Fruit fly (Drosophila melanogaster): ENCODE results near the gene CheA75a.

The CheA75a gene

DNA sequence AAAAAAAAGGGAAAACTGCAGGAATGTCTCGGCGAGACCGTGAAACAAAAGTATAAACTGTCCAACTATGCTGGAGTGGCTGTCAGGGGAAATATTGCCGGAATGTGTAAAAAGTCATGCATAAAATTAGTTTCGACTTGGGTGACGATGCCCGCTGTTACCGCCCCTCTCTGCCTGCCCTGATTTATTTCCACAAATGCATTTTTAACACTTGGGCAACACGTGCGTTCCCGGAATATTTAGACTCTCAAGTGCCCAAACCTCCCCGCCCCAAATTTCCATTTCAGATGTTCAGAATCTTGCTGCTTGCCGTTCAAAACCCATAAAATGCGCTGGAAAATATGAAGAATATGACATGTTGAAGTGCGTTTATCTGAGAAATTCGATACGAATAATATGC lies 35.0 kb upstream of the CheA75a start:
- TF ChIP-seq Pif1B (GFP tag; optimal IDR thresholded peaks at IDR 0.05) (no peak), Pif1A (GFP tag; optimal IDR thresholded peaks at IDR 0.05) (no peak), CG4496 (GFP tag; IDR thresholded peaks at IDR 0.05) (no peak), EcR (GFP tag; optimal IDR thresholded peaks at IDR 0.05) (no peak), D1 (tag; optimal IDR thresholded peaks at IDR 0.05) (no peak), CG17806 (tag; optimal IDR thresholded peaks at IDR 0.05) (no peak), gl (tag; optimal IDR thresholded peaks at IDR 0.05) (no peak), CG14655 (GFP tag; optimal IDR thresholded peaks at IDR 0.05) (no peak), CG8159 (tag; optimal IDR thresholded peaks at IDR 0.05) (no peak), CG12605 (GFP tag; IDR thresholded peaks at IDR 0.05) (no peak), CG13204 (GFP tag; optimal IDR thresholded peaks at IDR 0.05) (no peak), rn (GFP tag; IDR thresholded peaks at IDR 0.05) (no peak), CG15710 (tag; optimal IDR thresholded peaks at IDR 0.05) (no peak), CG10348 (GFP tag; IDR thresholded peaks at IDR 0.05) (no peak), CG34367 (tag; optimal IDR thresholded peaks at IDR 0.05) (no peak), fd96Ca (GFP tag; IDR thresholded peaks at IDR 0.05) (no peak), CG8301 (tag; optimal IDR thresholded peaks at IDR 0.05) (no peak), Snoo (tag; optimal IDR thresholded peaks at IDR 0.05) (no peak)

DNA sequence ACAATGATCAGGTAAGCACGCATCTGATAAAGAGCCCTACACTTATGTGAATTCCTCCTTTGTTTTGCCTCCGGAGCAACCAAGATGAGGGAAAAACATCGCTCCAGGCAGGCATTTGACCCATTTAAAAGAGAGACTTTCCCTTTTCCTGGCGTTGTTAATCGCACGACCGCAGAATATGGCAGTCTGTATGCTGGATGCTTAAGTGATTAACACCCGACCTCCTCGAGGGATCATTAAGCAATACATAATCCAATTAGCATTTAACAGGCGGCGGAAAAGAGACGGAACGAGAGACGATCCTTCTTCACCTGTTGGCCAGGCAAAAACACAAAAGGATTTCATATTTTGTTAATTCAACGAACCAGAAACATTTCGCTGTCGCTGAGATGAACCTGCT lies 33.4 kb upstream of the CheA75a start:
- TF ChIP-seq CG15710 (tag; optimal IDR thresholded peaks at IDR 0.05) (no peak), CG4496 (GFP tag; IDR thresholded peaks at IDR 0.05) (no peak), Pif1A (GFP tag; optimal IDR thresholded peaks at IDR 0.05) (no peak), CG12605 (GFP tag; IDR thresholded peaks at IDR 0.05) (no peak), D1 (tag; optimal IDR thresholded peaks at IDR 0.05) (no peak), gl (tag; optimal IDR thresholded peaks at IDR 0.05) (no peak), CG13204 (GFP tag; optimal IDR thresholded peaks at IDR 0.05) (no peak), CG10348 (GFP tag; IDR thresholded peaks at IDR 0.05) (no peak), Ets98B (GFP tag; IDR thresholded peaks at IDR 0.05) (no peak), Pif1B (GFP tag; optimal IDR thresholded peaks at IDR 0.05) (no peak), rn (GFP tag; IDR thresholded peaks at IDR 0.05) (no peak), CG32121 (GFP tag; IDR thresholded peaks at IDR 0.05) (no peak), CG8159 (tag; optimal IDR thresholded peaks at IDR 0.05) (no peak), EcR (GFP tag; optimal IDR thresholded peaks at IDR 0.05) (no peak), CG8301 (tag; optimal IDR thresholded peaks at IDR 0.05) (no peak), Snoo (tag; optimal IDR thresholded peaks at IDR 0.05) (no peak), CG9948 (tag; optimal IDR thresholded peaks at IDR 0.05) (no peak)

DNA sequence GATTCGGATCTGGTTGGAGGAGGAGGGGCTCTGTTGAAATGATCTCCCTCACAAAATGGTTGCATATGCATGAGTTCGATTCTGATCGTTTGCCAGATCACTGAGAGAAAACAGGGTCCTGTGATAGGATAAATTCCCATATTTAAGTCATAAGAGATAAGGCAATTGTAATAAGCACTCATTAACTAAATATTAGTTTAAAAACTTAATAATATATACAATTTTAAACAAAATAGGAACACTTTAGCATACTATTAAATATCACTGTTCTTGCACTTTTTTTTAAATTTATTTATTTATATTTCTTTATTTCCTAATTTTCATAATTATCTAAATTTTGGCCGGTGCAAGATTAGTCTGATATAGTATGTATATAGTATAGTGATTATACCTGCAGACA lies 32.5 kb upstream of the CheA75a start:
- TF ChIP-seq Pif1B (GFP tag; optimal IDR thresholded peaks at IDR 0.05) (no peak), CG9948 (tag; optimal IDR thresholded peaks at IDR 0.05) (peak; percentile 64), D1 (tag; optimal IDR thresholded peaks at IDR 0.05) (no peak), CG34367 (tag; optimal IDR thresholded peaks at IDR 0.05) (peak; percentile 3), gl (tag; optimal IDR thresholded peaks at IDR 0.05) (no peak), rn (GFP tag; IDR thresholded peaks at IDR 0.05) (no peak), CG8159 (tag; optimal IDR thresholded peaks at IDR 0.05) (peak; percentile 81), Snoo (tag; optimal IDR thresholded peaks at IDR 0.05) (no peak), CG15710 (tag; optimal IDR thresholded peaks at IDR 0.05) (peak; percentile 63), CG17806 (tag; optimal IDR thresholded peaks at IDR 0.05) (peak; percentile 56), Pif1A (GFP tag; optimal IDR thresholded peaks at IDR 0.05) (no peak)

DNA sequence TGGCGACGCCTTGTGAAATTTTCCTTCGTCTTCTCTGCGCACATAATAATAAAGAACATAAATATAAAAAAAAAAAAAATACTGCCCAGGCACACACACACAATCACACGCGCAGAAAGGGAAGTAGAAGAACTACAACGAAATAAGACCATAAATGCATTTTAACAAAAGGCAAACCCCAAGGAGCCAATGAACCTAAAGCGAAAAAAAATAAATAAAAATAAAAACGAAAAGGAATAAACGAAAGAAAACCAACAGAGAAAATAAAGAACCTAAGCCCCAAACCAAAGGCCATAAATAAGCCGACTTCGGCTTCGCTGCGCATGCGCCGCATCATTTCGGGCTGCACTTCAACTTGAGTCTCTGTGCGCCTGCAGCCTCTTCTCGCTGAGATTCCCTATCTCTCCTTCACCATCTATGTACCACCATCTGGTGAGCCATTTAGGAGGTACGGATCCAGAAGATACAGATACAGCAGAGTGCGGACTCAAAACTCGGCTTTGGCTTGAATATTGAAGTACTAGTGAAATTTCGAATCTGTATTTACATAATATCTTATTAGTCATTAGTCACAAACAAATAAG lies 30.5 kb upstream of the CheA75a start:
- TF ChIP-seq CG4496 (GFP tag; IDR thresholded peaks at IDR 0.05) (no peak), rn (GFP tag; IDR thresholded peaks at IDR 0.05) (no peak), D1 (tag; optimal IDR thresholded peaks at IDR 0.05) (no peak), CG8301 (tag; optimal IDR thresholded peaks at IDR 0.05) (no peak), CG34367 (tag; optimal IDR thresholded peaks at IDR 0.05) (peak; percentile 47), CG14655 (GFP tag; optimal IDR thresholded peaks at IDR 0.05) (peak; percentile 34), EcR (GFP tag; optimal IDR thresholded peaks at IDR 0.05) (peak; percentile 90), fd96Ca (GFP tag; IDR thresholded peaks at IDR 0.05) (no peak), CG8159 (tag; optimal IDR thresholded peaks at IDR 0.05) (peak; percentile 51), Snoo (tag; optimal IDR thresholded peaks at IDR 0.05) (peak; percentile 47), CG10348 (GFP tag; IDR thresholded peaks at IDR 0.05) (no peak), gl (tag; optimal IDR thresholded peaks at IDR 0.05) (peak; percentile 65), Pif1A (GFP tag; optimal IDR thresholded peaks at IDR 0.05) (peak; percentile 52), CG12605 (GFP tag; IDR thresholded peaks at IDR 0.05) (peak; percentile 27; the same call in 1 of the 2 replicates), CG32121 (GFP tag; IDR thresholded peaks at IDR 0.05) (no peak), CG9948 (tag; optimal IDR thresholded peaks at IDR 0.05) (peak; percentile 7), CG17806 (tag; optimal IDR thresholded peaks at IDR 0.05) (peak; percentile 43), Pif1B (GFP tag; optimal IDR thresholded peaks at IDR 0.05) (no peak), Ets98B (GFP tag; IDR thresholded peaks at IDR 0.05) (no peak), CG13204 (GFP tag; optimal IDR thresholded peaks at IDR 0.05) (peak; percentile 78), CG15710 (tag; optimal IDR thresholded peaks at IDR 0.05) (peak; percentile 53)

DNA sequence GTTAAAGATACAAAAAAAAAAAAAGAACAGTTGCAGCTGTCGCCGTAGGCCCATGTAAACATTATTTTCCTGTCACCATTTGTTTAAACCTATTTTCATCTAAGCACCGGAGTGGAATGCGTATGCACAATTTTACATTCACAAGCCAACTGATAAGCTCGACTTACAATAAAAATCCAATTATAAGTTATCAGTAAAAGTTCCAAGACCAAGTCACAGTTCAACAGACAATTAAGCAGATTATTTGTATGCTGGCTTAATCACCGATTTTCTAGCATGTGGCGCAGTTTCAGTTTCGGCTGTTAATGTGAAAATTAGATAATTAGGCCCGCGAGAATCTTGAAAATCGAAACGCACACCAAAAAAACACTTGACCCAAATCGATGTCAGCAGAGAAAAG lies 29.6 kb upstream of the CheA75a start:
- no peak for TF ChIP-seq rn (GFP tag; IDR thresholded peaks at IDR 0.05)
- TF ChIP-seq Pif1B (GFP tag; optimal IDR thresholded peaks at IDR 0.05), result no peak
- no peak for TF ChIP-seq CG8301 (tag; optimal IDR thresholded peaks at IDR 0.05)
- TF ChIP-seq CG13204 (GFP tag; optimal IDR thresholded peaks at IDR 0.05), result no peak
- TF ChIP-seq CG8159 (tag; optimal IDR thresholded peaks at IDR 0.05), result no peak
- TF ChIP-seq CG15710 (tag; optimal IDR thresholded peaks at IDR 0.05), result no peak
- no peak for TF ChIP-seq CG32121 (GFP tag; IDR thresholded peaks at IDR 0.05)
- TF ChIP-seq CG10348 (GFP tag; IDR thresholded peaks at IDR 0.05), result no peak
- no peak for TF ChIP-seq Pif1A (GFP tag; optimal IDR thresholded peaks at IDR 0.05)
- no peak for TF ChIP-seq Snoo (tag; optimal IDR thresholded peaks at IDR 0.05)
- no peak for TF ChIP-seq fd96Ca (GFP tag; IDR thresholded peaks at IDR 0.05)
- TF ChIP-seq CG14655 (GFP tag; optimal IDR thresholded peaks at IDR 0.05), result no peak
- TF ChIP-seq CG12605 (GFP tag; IDR thresholded peaks at IDR 0.05), result no peak
- no peak for TF ChIP-seq D1 (tag; optimal IDR thresholded peaks at IDR 0.05)

All from whole organism, pupa.